Fruit fly (Drosophila melanogaster) whole organism, wandering third instar larva: ENCODE measurements around the gene CG1208.
A peak's percentile ranks its signal among the peaks of the same experiment; 100 is the strongest.

Source experiments
- CrebA ChIP-seq: fragments of 200-800 bp; sonication (Bioruptor generic); optimal IDR thresholded peaks from 2 replicates; lab custom pipeline; 2016; ENCODE audit warnings: missing biosample characterization, mild to moderate bottlenecking, missing genetic modification characterization, borderline replicate concordance
- Myc ChIP-seq: fragments of >200 bp; optimal IDR thresholded peaks from 2 replicates; lab custom pipeline; 2017
- Vsx2 ChIP-seq: fragments of 200-300, 225-300 bp; sonication (Bioruptor generic); optimal IDR thresholded peaks from 2 replicates; lab custom pipeline; 2018; ENCODE audit warnings: missing biosample characterization, missing genetic modification characterization; ENCODE audit not compliant: partially characterized antibody
- h ChIP-seq: fragments of 200-800 bp; sonication (Bioruptor generic); optimal IDR thresholded peaks from 3 replicates; lab custom pipeline; 2016; ENCODE audit warnings: missing biosample characterization, mild to moderate bottlenecking, missing genetic modification characterization
- psq ChIP-seq: fragments of 200-800 bp; sonication (Bioruptor generic); optimal IDR thresholded peaks from 3 replicates; lab custom pipeline; 2017; ENCODE audit warnings: missing biosample characterization, mild to moderate bottlenecking, missing genetic modification characterization, moderate library complexity
- rgr ChIP-seq: fragments of 200-800 bp; sonication (Bioruptor generic); optimal IDR thresholded peaks from 3 replicates; lab custom pipeline; 2016; ENCODE audit warnings: missing biosample characterization, mild to moderate bottlenecking, missing genetic modification characterization
- woc ChIP-seq: sonication (Bioruptor generic); optimal IDR thresholded peaks from 2 replicates; lab custom pipeline; 2016; ENCODE audit warnings: missing biosample characterization, mild to moderate bottlenecking, missing genetic modification characterization

- no peak for TF ChIP-seq rgr
- TF ChIP-seq psq (GFP tag; lab: Kevin White, UChicago), result no peak
- TF ChIP-seq Vsx2 (GFP tag; lab: Kevin White, UChicago), result no peak
- TF ChIP-seq CrebA (GFP tag; lab: Kevin White, UChicago), result no peak
- no peak for TF ChIP-seq h (GFP tag; lab: Kevin White, UChicago)
- no peak for TF ChIP-seq woc (GFP tag; lab: Kevin White, UChicago)
- TF ChIP-seq Myc (lab: Kevin White, UChicago), result peak; percentile 14
Observed at dm6 chr3R:5846570-5847270, 15.3 kb downstream of the CG1208 start, which contains the start of gene CG14676.
